Worm (Caenorhabditis elegans) whole organism, mixed stage, embryonic: ENCODE results near the gene irld-63.

Source experiments
- bed-3 ChIP-seq: fragments of 200-800 bp; sonication (Bioruptor generic); optimal IDR thresholded peaks from 3 replicates; lab custom pipeline; 2018; ENCODE audit warnings: mild to moderate bottlenecking, missing genetic modification characterization, moderate library complexity, missing compliant biosample characterization
- ceh-39 ChIP-seq: fragments of 150-350 bp; optimal IDR thresholded peaks from 2 replicates; lab custom pipeline; 2014; ENCODE audit warnings: missing biosample characterization, missing genetic modification characterization
- ceh-43 ChIP-seq: fragments of 200-800 bp; sonication (Bioruptor generic); optimal IDR thresholded peaks from 2 replicates; lab custom pipeline; 2018; ENCODE audit warnings: mild to moderate bottlenecking, missing genetic modification characterization, moderate library complexity, missing compliant biosample characterization
- ces-1 ChIP-seq: fragments of 150-350 bp; optimal IDR thresholded peaks from 2 replicates; lab custom pipeline; 2014; ENCODE audit warnings: missing biosample characterization, missing genetic modification reagents, missing genetic modification characterization
- cnd-1 ChIP-seq: fragments of 200-800 bp; sonication (Bioruptor generic); optimal IDR thresholded peaks from 2 replicates; lab custom pipeline; 2018; ENCODE audit warnings: mild to moderate bottlenecking, missing genetic modification characterization, missing compliant biosample characterization
- drap-1 ChIP-seq: fragments of 200-800 bp; sonication (Bioruptor generic); optimal IDR thresholded peaks from 3 replicates; lab custom pipeline; 2018; ENCODE audit warnings: mild to moderate bottlenecking, missing genetic modification characterization, missing compliant biosample characterization
- elt-1 ChIP-seq: sonication (generic microtip); optimal IDR thresholded peaks from 2 replicates; lab custom pipeline; 2017; ENCODE audit warnings: missing genetic modification characterization, mild to moderate bottlenecking, missing compliant biosample characterization, antibody characterized with exemption, moderate library complexity, borderline replicate concordance; ENCODE audit not compliant: insufficient read depth
- elt-3 ChIP-seq: fragments of 150-350 bp; optimal IDR thresholded peaks from 2 replicates; lab custom pipeline; 2014; ENCODE audit warnings: missing biosample characterization, missing genetic modification characterization
- flh-1 ChIP-seq: fragments of 200-800 bp; sonication (Bioruptor generic); optimal IDR thresholded peaks from 2 replicates; lab custom pipeline; 2018; ENCODE audit warnings: mild to moderate bottlenecking, missing genetic modification characterization, moderate library complexity, missing compliant biosample characterization
- hlh-1 ChIP-seq: fragments of 150-350 bp; optimal IDR thresholded peaks from 2 replicates; lab custom pipeline; 2014; ENCODE audit warnings: missing biosample characterization, missing genetic modification reagents, missing genetic modification characterization
- lin-13 ChIP-seq: fragments of 150-350 bp; optimal IDR thresholded peaks from 2 replicates; lab custom pipeline; 2014; ENCODE audit warnings: missing biosample characterization, missing genetic modification characterization
- lin-32 ChIP-seq: fragments of 200-800 bp; sonication (Bioruptor generic); optimal IDR thresholded peaks from 2 replicates; lab custom pipeline; 2018; ENCODE audit warnings: mild to moderate bottlenecking, missing genetic modification characterization, missing compliant biosample characterization
- mab-5 ChIP-seq: fragments of 150-350 bp; optimal IDR thresholded peaks from 2 replicates; lab custom pipeline; 2014; ENCODE audit warnings: missing biosample characterization, missing genetic modification characterization
- mep-1 ChIP-seq: fragments of 150-350 bp; optimal IDR thresholded peaks from 2 replicates; lab custom pipeline; 2017; ENCODE audit warnings: missing biosample characterization, missing genetic modification reagents, missing genetic modification characterization, inconsistent platforms
- mls-2 ChIP-seq: sonication (generic microtip); optimal IDR thresholded peaks from 2 replicates; lab custom pipeline; 2016; ENCODE audit warnings: mild to moderate bottlenecking, missing genetic modification characterization, moderate library complexity, missing compliant biosample characterization
- nhr-2 ChIP-seq: fragments of 150-350 bp; optimal IDR thresholded peaks from 2 replicates; lab custom pipeline; 2014; ENCODE audit warnings: missing biosample characterization, missing genetic modification characterization
- nhr-28 ChIP-seq: fragments of 150-350 bp; optimal IDR thresholded peaks from 2 replicates; lab custom pipeline; 2014; ENCODE audit warnings: missing biosample characterization, missing genetic modification characterization
- nhr-76 ChIP-seq: sonication (generic microtip); optimal IDR thresholded peaks from 2 replicates; lab custom pipeline; 2017; ENCODE audit warnings: missing biosample characterization, missing genetic modification characterization
- sem-2 ChIP-seq: fragments of 200-800 bp; sonication (Bioruptor generic); optimal IDR thresholded peaks from 2 replicates; lab custom pipeline; 2018; ENCODE audit warnings: mild to moderate bottlenecking, missing genetic modification characterization, missing compliant biosample characterization
- snpc-4 ChIP-seq: fragments of 150-350 bp; optimal IDR thresholded peaks from 2 replicates; lab custom pipeline; 2014; ENCODE audit warnings: missing biosample characterization, missing genetic modification characterization
- sptf-1 ChIP-seq: sonication (generic microtip); optimal IDR thresholded peaks from 2 replicates; lab custom pipeline; 2017; ENCODE audit warnings: mild to moderate bottlenecking, missing genetic modification characterization, moderate library complexity, missing compliant biosample characterization
- tbx-8 ChIP-seq: fragments of 200-800 bp; sonication (Bioruptor generic); optimal IDR thresholded peaks from 2 replicates; lab custom pipeline; 2018; ENCODE audit warnings: mild to moderate bottlenecking, missing genetic modification characterization, moderate library complexity, missing compliant biosample characterization
- unc-120 ChIP-seq: sonication (generic microtip); optimal IDR thresholded peaks from 2 replicates; lab custom pipeline; 2017; ENCODE audit warnings: missing genetic modification characterization, missing compliant biosample characterization; ENCODE audit not compliant: poor library complexity, severe bottlenecking
- unc-39 ChIP-seq: fragments of 150-350 bp; optimal IDR thresholded peaks from 2 replicates; lab custom pipeline; 2014; ENCODE audit warnings: missing biosample characterization, missing genetic modification characterization
- unc-62 ChIP-seq: fragments of 150-350 bp; optimal IDR thresholded peaks from 2 replicates; lab custom pipeline; 2014; ENCODE audit warnings: missing biosample characterization, missing genetic modification reagents, missing genetic modification characterization
- zip-8 ChIP-seq: fragments of 150-350 bp; optimal IDR thresholded peaks from 2 replicates; lab custom pipeline; 2014; ENCODE audit warnings: missing biosample characterization, missing genetic modification characterization
- ztf-11 ChIP-seq: fragments of 150-350 bp; optimal IDR thresholded peaks from 2 replicates; lab custom pipeline; 2014; ENCODE audit warnings: missing biosample characterization, missing genetic modification characterization

The irld-63 gene

ce11 chrII:2921860-2922259 is 8.7 kb upstream of the irld-63 start:
- TF ChIP-seq nhr-76 (tag; lab: Kevin White, UChicago) (no peak), cnd-1 (tag; lab: Kevin White, UChicago) (no peak), nhr-2 (tag; lab: Kevin White, UChicago) (no peak), elt-3 (tag; lab: Kevin White, UChicago) (no peak)

- TF ChIP-seq cnd-1 (tag; lab: Kevin White, UChicago) (no peak), sem-2 (GFP tag; lab: Kevin White, UChicago) (no peak), sptf-1 (tag; lab: Kevin White, UChicago) (no peak), drap-1 (GFP tag; lab: Kevin White, UChicago) (no peak), zip-8 (tag; lab: Kevin White, UChicago) (no peak)
Measured at ce11 chrII:2922359-2922758, 8.2 kb upstream of the irld-63 start.

ce11 chrII:2922782-2923181 is 7.7 kb upstream of the irld-63 start:
- TF ChIP-seq ces-1 (GFP tag; lab: Kevin White, UChicago) = no peak
- no peak for TF ChIP-seq elt-1 (tag; lab: Kevin White, UChicago)
- TF ChIP-seq bed-3 (GFP tag; lab: Kevin White, UChicago) = no peak
- no peak for TF ChIP-seq nhr-76 (tag; lab: Kevin White, UChicago)
- no peak for TF ChIP-seq snpc-4 (tag; lab: Kevin White, UChicago)
- no peak for TF ChIP-seq unc-120 (tag; lab: Kevin White, UChicago)
- TF ChIP-seq lin-32 (GFP tag; lab: Kevin White, UChicago) = no peak
- no peak for TF ChIP-seq lin-13 (tag; lab: Kevin White, UChicago)
- TF ChIP-seq ceh-43 = no peak
- no peak for TF ChIP-seq flh-1 (GFP tag; lab: Kevin White, UChicago)
- no peak for TF ChIP-seq cnd-1 (tag; lab: Kevin White, UChicago)
- TF ChIP-seq mls-2 (tag; lab: Kevin White, UChicago) = no peak
- no peak for TF ChIP-seq nhr-28 (tag; lab: Kevin White, UChicago)
- no peak for TF ChIP-seq hlh-1 (tag; lab: Kevin White, UChicago)

- TF ChIP-seq unc-62 = no peak
- no peak for TF ChIP-seq tbx-8 (GFP tag; lab: Kevin White, UChicago)
- TF ChIP-seq ztf-11 (tag; lab: Kevin White, UChicago) = no peak
- TF ChIP-seq nhr-2 (tag; lab: Kevin White, UChicago) = no peak
Measured at ce11 chrII:2923617-2924016, 6.9 kb upstream of the irld-63 start, which contains the start of gene ZK355.2. TSS of gene ZK355.2 (plus strand) at chrII:2923917.

ce11 chrII:2925032-2925431 is 5.5 kb upstream of the irld-63 start:
- TF ChIP-seq sem-2 (GFP tag; lab: Kevin White, UChicago) (no peak), mab-5 (tag; lab: Kevin White, UChicago) (no peak)

- no peak for TF ChIP-seq mep-1
Measured at ce11 chrII:2925806-2926558, 4.5 kb upstream of the irld-63 start.

ce11 chrII:2927533-2927932 is 3.0 kb upstream of the irld-63 start, which contains the start of the genes ZK355.3 and ZK355.8:
TSS of gene ZK355.3 (minus strand) at chrII:2927633.
TSS of gene ZK355.8 (plus strand) at chrII:2927804.
- TF ChIP-seq lin-13 (tag; lab: Kevin White, UChicago) (no peak), mls-2 (tag; lab: Kevin White, UChicago) (no peak), ceh-39 (tag; lab: Kevin White, UChicago) (no peak), elt-1 (tag; lab: Kevin White, UChicago) (no peak), unc-39 (tag; lab: Kevin White, UChicago) (no peak)
